Worm (Caenorhabditis elegans) whole organism, L3 larva: ENCODE measurements around the gene mans-2.
"Not testable (repeated sequence)": the region's sequence is repeated elsewhere in the genome, so short reads cannot be mapped to it uniquely, and the experiment has no call there.

Experiments
- R02D3.7 ChIP-seq: fragments of 150-350 bp; optimal IDR thresholded peaks from 2 replicates; lab custom pipeline; 2014; ENCODE audit warnings: missing biosample characterization, missing genetic modification characterization
- ama-1 ChIP-seq: fragments of 150-350 bp; optimal IDR thresholded peaks from 2 replicates; lab custom pipeline; 2018
- ceh-16 ChIP-seq: sonication (generic microtip); optimal IDR thresholded peaks from 2 replicates; lab custom pipeline; 2017; ENCODE audit warnings: missing biosample characterization, missing genetic modification characterization
- ceh-28 ChIP-seq: fragments of 150-350 bp; optimal IDR thresholded peaks from 2 replicates; lab custom pipeline; 2014; ENCODE audit warnings: missing biosample characterization, missing genetic modification reagents, missing genetic modification characterization
- daf-12 ChIP-seq: fragments of 150-350 bp; optimal IDR thresholded peaks from 2 replicates; lab custom pipeline; 2014; ENCODE audit warnings: missing biosample characterization, missing genetic modification reagents, missing genetic modification characterization
- egl-5 ChIP-seq: fragments of 150-350 bp; optimal IDR thresholded peaks from 2 replicates; lab custom pipeline; 2017; ENCODE audit warnings: missing biosample characterization, missing genetic modification reagents, missing genetic modification characterization, inconsistent platforms
- elt-1 ChIP-seq: fragments of 150-350 bp; optimal IDR thresholded peaks from 2 replicates; lab custom pipeline; 2014; ENCODE audit warnings: missing biosample characterization, missing genetic modification characterization
- elt-2 ChIP-seq: sonication (generic microtip); optimal IDR thresholded peaks from 2 replicates; lab custom pipeline; 2016; ENCODE audit warnings: missing genetic modification reagents, mild to moderate bottlenecking, missing genetic modification characterization, missing compliant biosample characterization
- elt-3 ChIP-seq, 3 experiments: fragments of 150-350 bp in 1 of 3; sonication (generic microtip) in 2 of 3; optimal IDR thresholded peaks; 2 replicates in 2 of 3; 4 replicates in 1 of 3; lab custom pipeline; 2014 to 2017; ENCODE audit warnings: missing biosample characterization in 3 of 3, missing genetic modification characterization in 3 of 3
- eor-1 ChIP-seq, 2 experiments: fragments of 150-350 bp; optimal IDR thresholded peaks; 2 replicates each; lab custom pipeline; 2014 to 2018; ENCODE audit warnings: missing biosample characterization in 2 of 2, missing genetic modification characterization in 2 of 2
- fkh-10 ChIP-seq: sonication (generic microtip); optimal IDR thresholded peaks from 2 replicates; lab custom pipeline; 2017; ENCODE audit warnings: missing biosample characterization, missing genetic modification reagents, missing genetic modification characterization
- fkh-2 ChIP-seq: fragments of 150-350 bp; optimal IDR thresholded peaks from 2 replicates; lab custom pipeline; 2014; ENCODE audit warnings: missing biosample characterization, missing genetic modification reagents, missing genetic modification characterization
- hmg-11 ChIP-seq: sonication (generic microtip); optimal IDR thresholded peaks from 2 replicates; lab custom pipeline; 2016; ENCODE audit warnings: missing genetic modification characterization, missing compliant biosample characterization
- lin-15B ChIP-seq: fragments of 150-350 bp; optimal IDR thresholded peaks from 2 replicates; lab custom pipeline; 2014; ENCODE audit warnings: missing biosample characterization, missing genetic modification characterization
- lin-39 ChIP-seq: fragments of 150-350 bp; optimal IDR thresholded peaks from 2 replicates; lab custom pipeline; 2018; ENCODE audit warnings: missing biosample characterization, missing genetic modification reagents, missing genetic modification characterization
- mdl-1 ChIP-seq: fragments of 150-350 bp; optimal IDR thresholded peaks from 2 replicates; lab custom pipeline; 2014; ENCODE audit warnings: missing biosample characterization, missing genetic modification characterization
- nfya-1 ChIP-seq: sonication (generic microtip); optimal IDR thresholded peaks from 2 replicates; lab custom pipeline; 2017; ENCODE audit warnings: missing genetic modification characterization, mild to moderate bottlenecking, missing compliant biosample characterization, antibody characterized with exemption, moderate library complexity; ENCODE audit not compliant: insufficient read depth
- nhr-11 ChIP-seq: fragments of 150-350 bp; optimal IDR thresholded peaks from 2 replicates; lab custom pipeline; 2014; ENCODE audit warnings: missing biosample characterization, missing genetic modification characterization
- nhr-12 ChIP-seq: fragments of 150-350 bp; optimal IDR thresholded peaks from 2 replicates; lab custom pipeline; 2014; ENCODE audit warnings: missing biosample characterization, missing genetic modification characterization
- nhr-23 ChIP-seq: fragments of 150-350 bp; optimal IDR thresholded peaks from 2 replicates; lab custom pipeline; 2014; ENCODE audit warnings: missing biosample characterization, missing genetic modification reagents, missing genetic modification characterization
- nhr-237 ChIP-seq: fragments of 150-350 bp; optimal IDR thresholded peaks from 2 replicates; lab custom pipeline; 2014; ENCODE audit warnings: missing biosample characterization, missing genetic modification characterization
- nhr-43 ChIP-seq: sonication (generic microtip); optimal IDR thresholded peaks from 2 replicates; lab custom pipeline; 2016; ENCODE audit warnings: mild to moderate bottlenecking, missing genetic modification characterization, missing compliant biosample characterization; ENCODE audit not compliant: poor library complexity, severe bottlenecking
- nhr-67 ChIP-seq: fragments of 150-350 bp; optimal IDR thresholded peaks from 2 replicates; lab custom pipeline; 2014; ENCODE audit warnings: missing biosample characterization, missing genetic modification characterization
- nhr-77 ChIP-seq: fragments of 150-350 bp; optimal IDR thresholded peaks from 2 replicates; lab custom pipeline; 2014; ENCODE audit warnings: missing biosample characterization, missing genetic modification characterization
- pha-4 ChIP-seq: fragments of 150-350 bp; optimal IDR thresholded peaks from 2 replicates; lab custom pipeline; 2014; ENCODE audit warnings: missing biosample characterization, missing genetic modification reagents, missing genetic modification characterization
- pqm-1 ChIP-seq: fragments of 150-350 bp; optimal IDR thresholded peaks from 2 replicates; lab custom pipeline; 2017; ENCODE audit warnings: missing biosample characterization, missing genetic modification characterization, inconsistent platforms
- sea-2 ChIP-seq: fragments of 150-350 bp; sonication (generic microtip); optimal IDR thresholded peaks from 4 replicates; lab custom pipeline; 2014; ENCODE audit warnings: missing biosample characterization, missing genetic modification reagents, missing genetic modification characterization
- skn-1 ChIP-seq: fragments of 150-350 bp; optimal IDR thresholded peaks from 2 replicates; lab custom pipeline; 2014; ENCODE audit warnings: missing biosample characterization, missing genetic modification characterization
- snpc-4 ChIP-seq: fragments of 150-350 bp; optimal IDR thresholded peaks from 2 replicates; lab custom pipeline; 2014; ENCODE audit warnings: missing biosample characterization, missing genetic modification characterization
- tbx-2 ChIP-seq: sonication (generic microtip); optimal IDR thresholded peaks from 2 replicates; lab custom pipeline; 2016; ENCODE audit warnings: mild to moderate bottlenecking, missing genetic modification characterization, missing compliant biosample characterization
- zag-1 ChIP-seq: fragments of 150-350 bp; optimal IDR thresholded peaks from 2 replicates; lab custom pipeline; 2014; ENCODE audit warnings: missing biosample characterization, missing genetic modification characterization
- ztf-4 ChIP-seq: fragments of 150-350 bp; optimal IDR thresholded peaks from 2 replicates; lab custom pipeline; 2014; ENCODE audit warnings: missing biosample characterization, missing genetic modification characterization

Gene mans-2

ce11 chrV:12024273-12024672 is 39.0 kb upstream of the mans-2 start:
- TF ChIP-seq mdl-1 (tag; lab: Kevin White, UChicago) (no peak), tbx-2 (tag; lab: Kevin White, UChicago) (no peak), skn-1 (no peak), fkh-10 (GFP tag; lab: Kevin White, UChicago) (peak; percentile 39), lin-39 (peak; percentile 76), snpc-4 (tag; lab: Kevin White, UChicago) (peak; percentile 12), nhr-237 (tag; lab: Kevin White, UChicago) (no peak), eor-1 (tag; optimal IDR thresholded peaks at IDR 0.05; lab: Kevin White, UChicago) (no peak), hmg-11 (tag; lab: Kevin White, UChicago) (peak; percentile 63), nhr-12 (no peak), nhr-43 (no peak), zag-1 (tag; lab: Kevin White, UChicago) (no peak), ztf-4 (tag; lab: Kevin White, UChicago) (no peak), nfya-1 (tag; lab: Kevin White, UChicago) (peak; percentile 51), egl-5 (peak; percentile 17), sea-2 (no peak), lin-15B (tag; lab: Kevin White, UChicago) (no peak), ceh-16 (tag; lab: Kevin White, UChicago) (no peak), nhr-11 (no peak), nhr-67 (tag; lab: Kevin White, UChicago) (no peak), daf-12 (tag; lab: Kevin White, UChicago) (no peak), ceh-28 (no peak)
- TF ChIP-seq, all 47 proteins: peak for 6

- TF ChIP-seq nhr-77 (tag; lab: Kevin White, UChicago) (no peak), ztf-4 (tag; lab: Kevin White, UChicago) (no peak), pqm-1 (tag; lab: Kevin White, UChicago) (peak; percentile 70), elt-2 (tag; lab: Kevin White, UChicago) (peak; percentile 39), fkh-2 (tag; lab: Kevin White, UChicago) (no peak)
Measured at ce11 chrV:12020940-12021339, 35.7 kb upstream of the mans-2 start.

ce11 chrV:12020026-12020425 is 34.7 kb upstream of the mans-2 start, which contains the start of gene F10C2.3:
Gene F10C2.3, plus strand, starts transcription at chrV:12020326.
- not testable (repeated sequence) for TF ChIP-seq pqm-1, elt-1, mdl-1 (tag; lab: Kevin White, UChicago)

- TF ChIP-seq nhr-77 (tag; lab: Kevin White, UChicago) (no peak), pqm-1 (tag; lab: Kevin White, UChicago) (peak; percentile 50), ama-1 (lab: Kevin White, UChicago) (no peak), nhr-237 (tag; lab: Kevin White, UChicago) (no peak), elt-2 (tag; lab: Kevin White, UChicago) (peak; percentile 52), pha-4 (peak; percentile 65)
Measured at ce11 chrV:12013298-12013697, 28.0 kb upstream of the mans-2 start, which contains the start of gene add-2. Gene add-2, minus strand, starts transcription at chrV:12013406.

ce11 chrV:12011686-12012085 is 26.4 kb upstream of the mans-2 start:
- TF ChIP-seq fkh-10 (GFP tag; lab: Kevin White, UChicago) (no peak), elt-2 (tag; lab: Kevin White, UChicago) (peak; percentile 0), elt-3 (tag; optimal IDR thresholded peaks at IDR 0.05; lab: Kevin White, UChicago) (peak in 1 of 3 experiments; percentile 16), ama-1 (lab: Kevin White, UChicago) (no peak), elt-1 (tag; lab: Kevin White, UChicago) (no peak)

- TF ChIP-seq R02D3.7 (tag; lab: Kevin White, UChicago) = no peak
- no peak for TF ChIP-seq nhr-23
Measured at ce11 chrV:12006495-12006894, 21.2 kb upstream of the mans-2 start, which contains the start of gene F57F5.3. Gene F57F5.3, minus strand, starts transcription at chrV:12006595.
